Fruit fly (Drosophila melanogaster): ENCODE results near the gene CAH4.
A peak's percentile ranks its signal among the peaks of the same experiment; 100 is the strongest.

DNA sequence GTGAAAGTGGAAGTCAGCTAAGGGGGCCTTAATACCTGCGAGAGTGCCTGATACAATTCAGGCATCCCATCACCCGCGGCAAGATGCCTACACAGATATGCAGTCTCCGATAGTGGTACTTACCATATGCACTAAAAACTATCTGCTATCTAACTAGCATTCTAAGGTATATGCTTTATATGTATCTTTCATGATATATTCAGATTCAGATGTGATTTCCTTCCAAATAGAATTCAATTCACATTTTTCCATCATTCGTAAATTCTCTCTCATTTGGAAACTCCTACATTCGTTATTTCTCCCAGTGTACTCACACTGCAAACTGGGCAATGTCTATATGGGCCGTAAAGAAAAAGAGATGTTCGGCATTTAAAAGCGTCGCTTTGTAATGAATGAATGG is 29.1 kb upstream of the CAH4 start:
- TF ChIP-seq CG16779 (tag; optimal IDR thresholded peaks at IDR 0.05) (no peak), fd85E (GFP tag; optimal IDR thresholded peaks at IDR 0.05) (no peak), CG10669 (GFP tag; optimal IDR thresholded peaks at IDR 0.05) (no peak), net (GFP tag; optimal IDR thresholded peaks at IDR 0.05) (peak; percentile 39), eg (GFP tag; IDR thresholded peaks at IDR 0.05) (0 out of 3 replicates have a peak, but pooled peaks have one; percentile 38), fkh (GFP tag; optimal IDR thresholded peaks at IDR 0.05) (no peak), pdm3 (GFP tag; optimal IDR thresholded peaks at IDR 0.05) (peak; percentile 53), Hr39 (GFP tag; optimal IDR thresholded peaks at IDR 0.05) (no peak), Gug (GFP tag; IDR thresholded peaks at IDR 0.05) (no peak), CG34406 (GFP tag; optimal IDR thresholded peaks at IDR 0.05) (peak; percentile 63)
